Worm (Caenorhabditis elegans): ENCODE measurements around the gene clc-2.

- TF ChIP-seq swsn-7 (tag; optimal IDR thresholded peaks at IDR 0.05) (no peak), unc-62 (GFP tag; optimal IDR thresholded peaks at IDR 0.05) (no peak), skn-1 (tag; optimal IDR thresholded peaks at IDR 0.05) (no peak), nhr-47 (tag; optimal IDR thresholded peaks at IDR 0.05) (peak; percentile 11)
Observed at ce11 chrX:7478476-7478875, 47.2 kb downstream of the clc-2 start.

Data from whole organism, L1 larva.